Fruit fly (Drosophila melanogaster) whole organism, embryonic: ENCODE results near the gene CG11600.
A peak's percentile ranks its signal among the peaks of the same experiment; 100 is the strongest.

Source experiments
- B-H2 ChIP-seq: fragments of 200-800 bp; sonication (Bioruptor generic); optimal IDR thresholded peaks from 2 replicates; lab custom pipeline; 2018; ENCODE audit warnings: missing biosample characterization, mild to moderate bottlenecking, missing genetic modification characterization
- CG10147 ChIP-seq: fragments of 200-800 bp; sonication (Bioruptor generic); optimal IDR thresholded peaks from 2 replicates; lab custom pipeline; 2019; ENCODE audit warnings: missing biosample characterization, mild to moderate bottlenecking, missing genetic modification characterization, moderate library complexity
- CG10321 ChIP-seq: fragments of 200-800 bp; sonication (Bioruptor generic); IDR thresholded peaks from 2 replicates; pipeline ENCODE4 v1.3.6; 2022; ENCODE audit warnings: missing biosample characterization, missing genetic modification characterization
- CG10462 ChIP-seq: fragments of 200-800 bp; sonication (Bioruptor generic); optimal IDR thresholded peaks from 2 replicates; lab custom pipeline; 2016; ENCODE audit warnings: missing biosample characterization, missing genetic modification characterization
- CG12744 ChIP-seq: fragments of 200-800 bp; sonication (Bioruptor generic); optimal IDR thresholded peaks from 2 replicates; lab custom pipeline; 2016; ENCODE audit warnings: missing biosample characterization, missing genetic modification characterization
- CG13123 ChIP-seq: fragments of 200-800 bp; sonication (Bioruptor generic); optimal IDR thresholded peaks from 2 replicates; lab custom pipeline; 2016; ENCODE audit warnings: missing biosample characterization, missing genetic modification characterization
- CG13894 ChIP-seq: fragments of 200-800 bp; sonication (Bioruptor generic); optimal IDR thresholded peaks from 3 replicates; lab custom pipeline; 2018; ENCODE audit warnings: missing biosample characterization, mild to moderate bottlenecking, missing genetic modification characterization, moderate library complexity
- CG15011 ChIP-seq: fragments of 200-800 bp; sonication (Bioruptor generic); optimal IDR thresholded peaks from 3 replicates; lab custom pipeline; 2018; ENCODE audit warnings: missing biosample characterization, mild to moderate bottlenecking, missing genetic modification characterization
- CG1603 ChIP-seq: fragments of 200-800 bp; sonication (Bioruptor generic); optimal IDR thresholded peaks from 2 replicates; lab custom pipeline; 2019; ENCODE audit warnings: missing biosample characterization, mild to moderate bottlenecking, missing genetic modification characterization, moderate library complexity
- CG16815 ChIP-seq: fragments of 200-800 bp; sonication (Bioruptor generic); optimal IDR thresholded peaks from 3 replicates; lab custom pipeline; 2017; ENCODE audit warnings: missing biosample characterization, mild to moderate bottlenecking, missing genetic modification characterization
- CG17912 ChIP-seq: fragments of 200-800 bp; sonication (Bioruptor generic); optimal IDR thresholded peaks from 2 replicates; lab custom pipeline; 2018; ENCODE audit warnings: missing biosample characterization, mild to moderate bottlenecking, missing genetic modification characterization
- CG2120 ChIP-seq: fragments of 200-800 bp; sonication (Bioruptor generic); optimal IDR thresholded peaks from 3 replicates; lab custom pipeline; 2016; ENCODE audit warnings: missing biosample characterization, missing genetic modification characterization
- CG2875 ChIP-seq: fragments of 200-800 bp; sonication (Bioruptor generic); optimal IDR thresholded peaks from 2 replicates; lab custom pipeline; 2017; ENCODE audit warnings: missing biosample characterization, mild to moderate bottlenecking, missing genetic modification characterization, missing genetic modification reagents
- CG32772 ChIP-seq: fragments of 200-800 bp; sonication (Bioruptor generic); IDR thresholded peaks from 2 replicates; pipeline ENCODE4 v1.3.6; 2022; ENCODE audit warnings: missing biosample characterization, missing genetic modification characterization
- CG33557 ChIP-seq: fragments of 200-800 bp; sonication (Bioruptor generic); optimal IDR thresholded peaks from 2 replicates; lab custom pipeline; 2019; ENCODE audit warnings: missing biosample characterization, mild to moderate bottlenecking, missing genetic modification characterization, moderate library complexity
- CG34224 ChIP-seq: fragments of 200-800 bp; sonication (Bioruptor generic); IDR thresholded peaks from 3 replicates; pipeline ENCODE4 v1.3.6; 2022; ENCODE audit warnings: missing biosample characterization, missing genetic modification characterization; ENCODE audit not compliant: partially characterized antibody
- CG3726 ChIP-seq: fragments of 200-800 bp; sonication (Bioruptor generic); IDR thresholded peaks from 3 replicates; pipeline ENCODE4, ENCODE4 v1.3.6; 2022; ENCODE audit warnings: missing biosample characterization, missing genetic modification characterization
- CG4707 ChIP-seq: fragments of 200-800 bp; sonication (Bioruptor generic); optimal IDR thresholded peaks from 2 replicates; lab custom pipeline; 2018; ENCODE audit warnings: missing biosample characterization, mild to moderate bottlenecking, missing genetic modification characterization, moderate library complexity
- CG4730 ChIP-seq: fragments of 200-800 bp; sonication (Bioruptor generic); IDR thresholded peaks from 2 replicates; pipeline ENCODE4 v1.3.6; 2022; ENCODE audit warnings: missing biosample characterization, missing genetic modification characterization
- CG5180 ChIP-seq: fragments of 200-800 bp; sonication (Bioruptor generic); optimal IDR thresholded peaks from 3 replicates; lab custom pipeline; 2017; ENCODE audit warnings: missing biosample characterization, missing genetic modification characterization, mild to moderate bottlenecking, moderate library complexity, missing genetic modification reagents
- CG8944 ChIP-seq: fragments of 200-800 bp; sonication (Bioruptor generic); optimal IDR thresholded peaks from 3 replicates; lab custom pipeline; 2016; ENCODE audit warnings: missing biosample characterization, missing genetic modification characterization
- CoRest ChIP-seq: fragments of 200-800 bp; sonication (Bioruptor generic); optimal IDR thresholded peaks from 3 replicates; lab custom pipeline; 2018; ENCODE audit warnings: missing biosample characterization, mild to moderate bottlenecking, missing genetic modification characterization, moderate library complexity
- HLH4C ChIP-seq: fragments of 200-800 bp; sonication (Bioruptor generic); IDR thresholded peaks from 3 replicates; pipeline ENCODE4 v1.3.6; 2022; ENCODE audit warnings: missing biosample characterization, missing genetic modification characterization; ENCODE audit not compliant: partially characterized antibody
- HmgZ ChIP-seq: fragments of 200-800 bp; sonication (Bioruptor generic); optimal IDR thresholded peaks from 2 replicates; lab custom pipeline; 2018; ENCODE audit warnings: missing biosample characterization, mild to moderate bottlenecking, missing genetic modification characterization
- Hr3 ChIP-seq: fragments of 200-800 bp; sonication (Bioruptor generic); optimal IDR thresholded peaks from 3 replicates; lab custom pipeline; 2016; ENCODE audit warnings: missing biosample characterization, missing genetic modification characterization
- NC2α ChIP-seq: fragments of 200-800 bp; sonication (Bioruptor generic); optimal IDR thresholded peaks from 2 replicates; lab custom pipeline; 2016; ENCODE audit warnings: missing biosample characterization, missing genetic modification characterization
- Nf-YB ChIP-seq: fragments of 200-800 bp; sonication (Bioruptor generic); optimal IDR thresholded peaks from 3 replicates; lab custom pipeline; 2019; ENCODE audit warnings: missing biosample characterization, mild to moderate bottlenecking, missing genetic modification characterization, moderate library complexity
- Optix ChIP-seq: fragments of 200-800 bp; sonication (Bioruptor generic); IDR thresholded peaks from 3 replicates; pipeline ENCODE4 v1.3.6; 2022; ENCODE audit warnings: missing biosample characterization, missing genetic modification characterization
- Ssrp ChIP-seq: fragments of 200-800 bp; sonication (Bioruptor generic); optimal IDR thresholded peaks from 2 replicates; lab custom pipeline; 2018; ENCODE audit warnings: missing biosample characterization, mild to moderate bottlenecking, missing genetic modification characterization, moderate library complexity
- Trl ChIP-seq, 3 experiments: fragments of >200 bp in 2 of 3; fragments of 200-800 bp in 1 of 3; sonication (Bioruptor generic) in 1 of 3; optimal IDR thresholded peaks; 2 replicates in 1 of 3; 3 replicates in 2 of 3; lab custom pipeline; 2016 to 2017; ENCODE audit warnings: missing biosample characterization in 1 of 3, missing genetic modification characterization in 1 of 3
- Vsx1 ChIP-seq: fragments of 200-800 bp; sonication (Bioruptor generic); optimal IDR thresholded peaks from 2 replicates; lab custom pipeline; 2017; ENCODE audit warnings: missing biosample characterization, mild to moderate bottlenecking, missing genetic modification characterization, missing genetic modification reagents
- chm ChIP-seq: fragments of 200-800 bp; sonication (Bioruptor generic); IDR thresholded peaks from 2 replicates; pipeline ENCODE4 v1.3.6; 2022; ENCODE audit warnings: missing biosample characterization, missing genetic modification characterization
- danr ChIP-seq: fragments of 200-800 bp; sonication (Bioruptor generic); IDR thresholded peaks from 2 replicates; pipeline ENCODE4 v1.3.6; 2022; ENCODE audit warnings: missing biosample characterization, missing genetic modification characterization
- esg ChIP-seq: fragments of 200-800 bp; sonication (Bioruptor generic); conservative IDR thresholded peaks from 2 replicates; pipeline ENCODE4 v1.3.6; 2022; ENCODE audit warnings: missing biosample characterization, missing genetic modification characterization
- gem ChIP-seq: fragments of 200-800 bp; sonication (Bioruptor generic); optimal IDR thresholded peaks from 2 replicates; lab custom pipeline; 2019; ENCODE audit warnings: missing biosample characterization, mild to moderate bottlenecking, missing genetic modification characterization, moderate library complexity
- gsb ChIP-seq: fragments of 200-800 bp; sonication (Bioruptor generic); IDR thresholded peaks from 2 replicates; pipeline ENCODE4 v1.3.6; 2022; ENCODE audit warnings: missing biosample characterization, missing genetic modification characterization
- inv ChIP-seq: fragments of 200-800 bp; sonication (Bioruptor generic); IDR thresholded peaks from 2 replicates; pipeline ENCODE4 v1.3.6; 2022; ENCODE audit warnings: missing biosample characterization, missing genetic modification characterization; ENCODE audit not compliant: partially characterized antibody
- jing ChIP-seq: fragments of 200-800 bp; sonication (Bioruptor generic); optimal IDR thresholded peaks from 2 replicates; lab custom pipeline; 2018; ENCODE audit warnings: missing biosample characterization, mild to moderate bottlenecking, missing genetic modification characterization
- lov ChIP-seq, 2 experiments: fragments of 200-800 bp in 1 of 2; fragments of >200 bp in 1 of 2; sonication (Bioruptor generic) in 1 of 2; IDR thresholded peaks in 1 of 2; optimal IDR thresholded peaks in 1 of 2; 2 replicates in 1 of 2; 3 replicates in 1 of 2; pipeline versions ENCODE4 v1.3.6 to Lab custom; 2017 to 2022; ENCODE audit warnings: missing biosample characterization in 1 of 2, missing genetic modification characterization in 1 of 2
- luna ChIP-seq: fragments of 200-800 bp; sonication (Bioruptor generic); optimal IDR thresholded peaks from 2 replicates; lab custom pipeline; 2016; ENCODE audit warnings: missing biosample characterization, missing genetic modification characterization
- nom ChIP-seq: fragments of 200-800 bp; sonication (Bioruptor generic); optimal IDR thresholded peaks from 2 replicates; lab custom pipeline; 2017; ENCODE audit warnings: missing biosample characterization, missing genetic modification characterization, mild to moderate bottlenecking, moderate library complexity, missing genetic modification reagents
- phol ChIP-seq: fragments of 200-800 bp; sonication (Bioruptor generic); optimal IDR thresholded peaks from 3 replicates; lab custom pipeline; 2018; ENCODE audit warnings: missing biosample characterization, mild to moderate bottlenecking, missing genetic modification characterization, moderate library complexity
- pnt ChIP-seq: fragments of 200-800 bp; sonication (Bioruptor generic); optimal IDR thresholded peaks from 3 replicates; lab custom pipeline; 2016; ENCODE audit warnings: missing biosample characterization, missing genetic modification characterization
- row ChIP-seq: fragments of 200-800 bp; sonication (Bioruptor generic); IDR thresholded peaks from 3 replicates; pipeline ENCODE4 v1.3.6; 2022; ENCODE audit warnings: missing biosample characterization, missing genetic modification characterization
- sob ChIP-seq: fragments of 200-800 bp; sonication (Bioruptor generic); IDR thresholded peaks from 2 replicates; pipeline ENCODE4 v1.3.6; 2022; ENCODE audit warnings: missing biosample characterization, missing genetic modification characterization
- sug ChIP-seq: fragments of 200-800 bp; optimal IDR thresholded peaks from 2 replicates; lab custom pipeline; 2019; ENCODE audit warnings: missing biosample characterization, mild to moderate bottlenecking, missing genetic modification characterization, moderate library complexity
- vnd ChIP-seq: fragments of 200-800 bp; sonication (Bioruptor generic); IDR thresholded peaks from 3 replicates; pipeline ENCODE4 v1.3.6; 2022; ENCODE audit warnings: missing biosample characterization, missing genetic modification characterization; ENCODE audit not compliant: partially characterized antibody
- zen ChIP-seq: fragments of 200-800 bp; sonication (Bioruptor generic); optimal IDR thresholded peaks from 3 replicates; lab custom pipeline; 2018; ENCODE audit warnings: missing biosample characterization, mild to moderate bottlenecking, missing genetic modification characterization, moderate library complexity

Gene CG11600

dm6 chr3R:12644621-12645310 lies 8.4 kb downstream of the CG11600 start (continued):
- TF ChIP-seq CoRest (tag; lab: Kevin White, UChicago) (peak; percentile 18), CG4730 (no peak), Optix (GFP tag; lab: Robert Waterston, UW) (0 out of 3 replicates have a peak, but pooled peaks have one; percentile 26), CG13894 (no peak), CG10462 (no peak), CG4707 (peak; percentile 16), zen (tag; lab: Kevin White, UChicago) (no peak), CG17912 (no peak), CG2120 (GFP tag; lab: Kevin White, UChicago) (no peak), CG13123 (no peak), HLH4C (GFP tag; lab: Robert Waterston, UW) (no peak), chm (GFP tag; lab: Robert Waterston, UW) (no peak), CG10147 (GFP tag; lab: Kevin White, UChicago) (no peak), Hr3 (GFP tag; lab: Kevin White, UChicago) (no peak), CG3726 (GFP tag; lab: Robert Waterston, UW) (no peak), CG15011 (GFP tag; lab: Kevin White, UChicago) (no peak), CG33557 (GFP tag; lab: Kevin White, UChicago) (no peak), CG12744 (GFP tag; lab: Kevin White, UChicago) (no peak), gem (tag; lab: Kevin White, UChicago) (peak; percentile 44), CG16815 (GFP tag; lab: Kevin White, UChicago) (no peak), nom (GFP tag; lab: Kevin White, UChicago) (no peak), CG1603 (tag; lab: Kevin White, UChicago) (no peak), lov (optimal IDR thresholded peaks at IDR 0.05; lab: Kevin White, UChicago) (no peak), lov (GFP tag; IDR thresholded peaks at IDR 0.05; lab: Robert Waterston, UW) (no peak), phol (peak; percentile 6), CG5180 (no peak), CG8944 (GFP tag; lab: Kevin White, UChicago) (no peak), sob (GFP tag; lab: Robert Waterston, UW) (no peak), Vsx1 (no peak), gsb (GFP tag; lab: Robert Waterston, UW) (no peak), CG2875 (GFP tag; lab: Kevin White, UChicago) (no peak), CG34224 (GFP tag; lab: Robert Waterston, UW) (no peak), luna (GFP tag; lab: Kevin White, UChicago) (no peak), Ssrp (tag; lab: Kevin White, UChicago) (peak; percentile 4), sug (no peak), pnt (no peak), vnd (GFP tag; lab: Robert Waterston, UW) (no peak), B-H2 (no peak), danr (no peak), CG32772 (no peak), CG10321 (GFP tag; lab: Robert Waterston, UW) (no peak), HmgZ (no peak), inv (GFP tag; lab: Robert Waterston, UW) (no peak), row (GFP tag; lab: Robert Waterston, UW) (peak; percentile 43), esg (GFP tag; lab: Robert Waterston, UW) (0 out of 2 replicates have a peak, but pooled peaks have one; percentile 12), jing (GFP tag; lab: Kevin White, UChicago) (peak; percentile 26), NC2α (GFP tag; lab: Kevin White, UChicago) (no peak), Nf-YB (no peak), Trl (optimal IDR thresholded peaks at IDR 0.05; lab: Kevin White, UChicago) (no peak), Trl (GFP tag; optimal IDR thresholded peaks at IDR 0.05; lab: Kevin White, UChicago) (no peak)
